Fruit fly (Drosophila melanogaster) S2 (cell line): ENCODE measurements around the gene CG9254.

Source experiments
- CG8478 ChIP-seq: fragments of >200 bp; optimal IDR thresholded peaks from 2 replicates; lab custom pipeline; 2018
- CTCF ChIP-seq, 2 experiments: fragments of >200 bp; optimal IDR thresholded peaks; 2 replicates each; lab custom pipeline; 2018

Gene CG9254

DNA sequence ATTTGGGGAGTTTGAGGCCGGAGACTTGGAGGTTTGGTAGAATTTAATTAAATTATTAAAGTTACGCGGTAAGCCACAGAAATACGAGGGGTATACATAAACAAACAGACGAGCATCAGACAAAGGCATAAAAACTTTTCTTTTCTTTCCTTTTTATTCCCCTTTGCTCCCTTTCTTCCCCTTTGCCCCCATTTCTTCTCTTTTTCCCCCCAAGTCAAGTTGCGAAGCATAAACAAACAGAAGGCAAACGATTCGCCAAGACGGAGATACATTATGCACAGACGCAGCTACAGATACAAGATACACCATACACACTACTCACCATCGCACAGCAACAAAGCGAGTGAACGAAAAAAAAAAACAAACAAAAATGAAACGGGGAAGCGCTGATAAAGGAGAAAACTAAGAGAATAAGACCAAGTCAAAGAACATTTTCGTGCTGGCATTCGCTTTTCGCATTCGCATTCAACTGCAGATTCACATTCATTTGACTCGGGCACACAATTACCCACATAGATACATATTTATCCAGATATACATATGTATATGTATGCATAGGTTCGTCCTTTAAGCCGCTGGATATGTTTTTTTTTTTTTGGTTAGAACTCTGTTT is 42.3 kb downstream of the CG9254 start:
- TF ChIP-seq CTCF (optimal IDR thresholded peaks at IDR 0.05; lab: Kevin White, UChicago) = no peak
- TF ChIP-seq CG8478 (lab: Kevin White, UChicago) = no peak

DNA sequence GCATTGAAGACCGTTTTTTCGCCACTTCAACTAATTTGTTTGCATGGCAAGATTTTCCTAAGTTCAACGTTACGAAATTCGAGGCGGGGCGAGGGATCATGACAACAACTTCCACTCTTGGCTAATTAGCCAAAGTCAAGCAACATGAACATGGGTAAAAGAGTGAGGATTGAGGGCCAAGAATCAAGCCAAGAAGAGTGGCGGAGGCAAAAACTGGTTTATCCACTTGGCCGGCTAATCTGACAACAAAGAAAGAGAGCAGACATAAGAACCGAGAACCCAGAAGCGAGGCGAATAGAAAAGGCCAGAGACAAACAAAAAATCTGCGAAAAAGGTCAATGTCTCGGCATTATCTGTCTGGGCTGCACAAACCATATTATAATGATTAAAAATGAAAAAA is 44.3 kb downstream of the CG9254 start:
- TF ChIP-seq CG8478 (lab: Kevin White, UChicago) = no peak
- no peak for TF ChIP-seq CTCF (optimal IDR thresholded peaks at IDR 0.05; lab: Kevin White, UChicago)

DNA sequence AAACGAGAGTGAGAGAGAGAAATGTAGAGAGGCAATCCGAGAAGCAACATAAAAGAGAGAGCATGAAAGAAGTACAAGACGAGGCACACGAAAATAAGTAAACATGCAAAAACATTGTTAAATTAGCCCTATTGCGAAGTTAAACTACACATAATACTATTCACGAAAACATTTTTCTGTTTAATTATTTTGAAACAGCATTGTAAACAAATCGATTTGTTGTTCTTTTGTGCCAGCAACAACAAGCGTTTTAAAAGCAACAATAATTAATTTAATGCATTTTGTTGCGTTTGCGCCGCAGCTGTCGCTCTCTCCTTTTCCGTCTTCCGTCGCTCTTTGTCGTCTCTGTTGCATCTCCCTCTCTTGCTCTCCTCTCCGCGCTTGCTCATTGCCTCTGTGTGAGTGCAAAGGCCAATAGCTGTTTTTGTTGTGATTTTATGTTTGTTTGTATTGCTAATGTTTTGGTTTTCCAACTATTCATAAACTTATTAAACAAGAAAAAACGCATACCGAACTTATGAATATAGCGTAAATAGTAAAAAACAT is 46.4 kb downstream of the CG9254 start:
- TF ChIP-seq CG8478 (lab: Kevin White, UChicago) (no peak), CTCF (optimal IDR thresholded peaks at IDR 0.05; lab: Kevin White, UChicago) (no peak)

DNA sequence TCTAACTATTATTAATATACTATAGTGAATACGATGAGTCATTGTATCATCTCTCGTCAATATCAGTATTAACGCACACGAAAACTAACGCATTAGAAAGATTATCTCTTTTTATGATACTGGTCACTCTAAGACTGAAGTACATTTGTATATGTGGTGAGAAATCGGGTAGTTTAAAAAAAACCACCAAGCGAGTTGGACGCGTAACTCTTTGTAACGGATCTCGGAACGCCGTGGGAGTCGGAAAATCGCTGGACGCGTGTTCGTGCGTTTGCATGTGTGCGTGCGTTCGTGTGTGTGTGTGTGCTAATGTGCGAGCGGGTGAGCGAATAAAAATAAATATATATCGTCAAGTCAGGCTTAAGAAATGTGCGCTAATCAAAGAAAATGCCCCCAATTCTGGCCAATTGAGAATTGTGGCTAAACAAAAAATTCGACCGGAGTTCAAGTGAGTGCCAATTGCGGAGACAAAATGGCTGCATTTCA is 47.0 kb downstream of the CG9254 start, which contains the start of gene kuz:
TSS of gene kuz (plus strand) at position 167 of the 486 bp plus-strand sequence.
- TF ChIP-seq CG8478 (lab: Kevin White, UChicago) = no peak
- TF ChIP-seq CTCF (optimal IDR thresholded peaks at IDR 0.05; lab: Kevin White, UChicago) = no peak

DNA sequence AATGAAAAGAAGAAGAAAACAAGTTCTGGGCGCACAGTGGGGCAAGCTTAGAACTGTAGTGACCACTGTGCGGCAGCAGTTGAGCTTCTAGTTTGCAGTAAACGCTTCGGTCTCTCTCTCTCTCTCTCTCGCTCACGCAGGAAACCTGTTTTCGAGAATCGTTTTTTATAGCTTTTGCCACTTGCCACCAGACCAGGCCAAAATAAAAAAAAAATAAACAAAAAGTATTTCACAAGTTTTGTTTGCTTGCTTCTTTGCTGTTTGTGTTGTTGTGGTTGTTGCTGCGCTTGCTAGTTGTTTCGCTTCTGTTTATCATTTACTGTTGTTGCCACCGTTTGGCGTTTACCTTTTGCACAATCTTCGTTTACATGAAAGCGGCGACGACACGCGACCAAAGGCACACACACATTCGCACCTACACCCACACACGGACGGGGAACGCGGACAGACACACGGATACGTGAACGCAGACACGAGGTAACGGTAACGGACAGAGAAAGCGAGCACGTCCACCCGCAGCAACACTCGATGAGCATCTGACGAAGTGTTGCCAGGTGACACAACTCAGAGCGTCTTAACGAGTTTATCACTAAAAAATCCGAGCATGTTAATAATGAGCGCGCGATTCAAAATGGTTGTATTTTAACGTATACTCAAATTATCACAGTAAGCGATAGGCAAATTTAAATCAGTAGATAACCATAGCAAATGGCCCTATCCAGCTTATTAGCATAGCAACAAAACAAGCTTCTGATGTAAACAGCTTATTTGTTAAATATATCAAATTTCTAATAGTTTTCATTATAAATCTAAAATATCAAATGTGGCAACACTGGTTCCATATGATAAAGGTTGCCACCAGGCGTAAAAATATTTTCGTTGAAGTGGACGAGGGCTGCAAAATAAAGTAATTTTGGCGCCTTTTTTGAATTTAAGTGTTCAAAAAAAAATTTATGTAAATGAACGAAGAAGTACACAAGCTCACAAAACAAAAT is 47.9 kb downstream of the CG9254 start, which contains the start of gene B4:
TSS of gene B4 (minus strand) at position 543 of the 995 bp plus-strand sequence.
- no peak for TF ChIP-seq CTCF (optimal IDR thresholded peaks at IDR 0.05; lab: Kevin White, UChicago)
- TF ChIP-seq CG8478 (lab: Kevin White, UChicago) = no peak

DNA sequence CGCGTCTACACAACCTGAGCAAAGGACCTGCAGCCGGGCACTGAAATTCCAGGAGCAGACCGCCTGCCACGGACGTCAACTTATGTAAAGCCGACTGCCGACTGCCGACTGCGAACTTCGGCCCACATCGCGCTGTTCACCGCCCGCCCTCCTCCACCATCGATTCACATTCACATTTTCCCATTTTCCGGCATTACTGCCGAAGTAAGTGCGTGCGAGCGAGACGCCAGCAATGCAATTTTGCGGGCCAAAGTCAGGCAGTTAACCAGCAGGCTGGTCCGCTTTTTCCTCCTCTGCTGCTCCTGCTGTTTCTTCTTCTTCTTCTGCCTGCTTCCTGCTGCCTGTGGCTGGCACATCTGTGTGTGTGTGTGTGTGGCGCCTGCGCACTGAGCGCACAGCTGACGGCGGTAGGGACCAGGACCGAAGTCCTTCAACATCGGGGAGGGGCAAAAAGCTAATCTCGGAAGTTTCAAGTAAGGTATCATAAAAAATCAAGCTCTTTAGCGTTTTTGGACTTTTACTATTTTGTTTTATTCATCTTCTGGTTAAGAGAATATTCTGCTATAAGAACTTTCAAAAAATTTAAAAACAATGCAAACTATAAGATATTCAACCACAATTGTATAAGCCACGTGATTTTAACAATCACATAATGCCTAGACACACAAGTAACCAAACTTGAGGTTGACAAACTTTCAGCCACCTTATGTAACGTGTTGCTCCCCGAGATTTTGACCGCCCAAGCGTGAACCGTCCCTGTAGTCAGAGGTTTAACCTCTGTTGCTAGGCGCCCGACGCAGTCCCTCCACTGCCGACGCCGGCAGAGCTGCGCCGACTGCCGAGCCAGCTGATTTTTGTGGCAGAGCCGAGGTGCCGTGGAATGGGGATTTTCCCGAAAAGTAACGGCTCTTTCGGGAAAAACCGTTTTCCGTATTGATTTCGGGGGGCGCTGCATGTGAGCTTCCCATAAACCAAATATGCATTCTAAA is 49.0 kb downstream of the CG9254 start:
- TF ChIP-seq CTCF (optimal IDR thresholded peaks at IDR 0.05; lab: Kevin White, UChicago) (no peak), CG8478 (lab: Kevin White, UChicago) (no peak)

DNA sequence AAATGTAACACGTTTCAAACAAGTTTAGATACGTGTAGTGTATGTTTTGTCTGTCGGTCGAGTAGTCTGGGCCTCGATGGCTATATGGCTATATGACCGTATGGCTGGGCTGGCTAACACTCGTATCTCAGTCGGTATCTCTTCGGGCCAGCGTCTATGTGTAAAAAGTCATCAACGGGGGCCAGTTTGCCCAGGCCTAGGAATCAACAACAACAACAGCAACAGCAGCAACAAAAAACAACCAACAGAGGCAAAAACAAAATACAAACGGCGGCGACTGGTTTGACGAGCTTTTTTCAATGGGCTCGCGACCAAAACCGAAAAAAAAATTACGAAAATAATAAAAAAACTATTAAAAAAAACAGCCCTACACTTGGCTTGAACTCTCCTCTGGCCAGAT is 51.3 kb downstream of the CG9254 start:
- TF ChIP-seq CG8478 (lab: Kevin White, UChicago) (no peak), CTCF (optimal IDR thresholded peaks at IDR 0.05; lab: Kevin White, UChicago) (no peak)
